Worm (Caenorhabditis elegans): Measurements from ENCODE around the gene K04A8.20.

DNA sequence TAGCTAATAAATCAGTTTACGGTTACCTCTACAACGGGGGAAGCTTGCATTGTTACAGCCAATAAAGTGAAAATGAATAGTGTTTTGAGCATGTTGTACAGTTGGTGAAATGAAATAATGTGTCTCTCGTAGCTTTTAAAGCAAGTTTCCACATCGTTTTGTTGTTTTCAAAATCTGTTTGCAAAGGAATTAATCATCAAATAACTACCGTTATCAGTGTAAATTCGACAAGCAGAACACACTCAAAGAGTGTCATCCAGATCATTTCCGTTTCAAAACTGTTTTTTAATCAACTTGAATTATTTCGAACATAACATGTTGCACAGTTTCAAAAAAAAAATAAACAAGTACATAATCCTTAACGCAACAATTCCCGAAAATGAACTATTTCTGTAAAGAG is 7.8 kb downstream of the K04A8.20 start, which contains the start of gene spp-27:
- no peak for TF ChIP-seq nhr-76 (tag; optimal IDR thresholded peaks at IDR 0.05)
- TF ChIP-seq nhr-237 (tag; optimal IDR thresholded peaks at IDR 0.05) = no peak
- TF ChIP-seq mep-1 (tag; optimal IDR thresholded peaks at IDR 0.05) = no peak
- no peak for TF ChIP-seq zag-1 (tag; optimal IDR thresholded peaks at IDR 0.05)
- TF ChIP-seq aha-1 (tag) = no peak
- no peak for TF ChIP-seq skn-1 (tag; optimal IDR thresholded peaks at IDR 0.05)
- TF ChIP-seq daf-12 (tag; optimal IDR thresholded peaks at IDR 0.05) = no peak
- no peak for TF ChIP-seq lsy-2 (tag; optimal IDR thresholded peaks at IDR 0.05)
- no peak for TF ChIP-seq spr-1 (tag; optimal IDR thresholded peaks at IDR 0.05)

Data from whole organism, L4 larva.